Worm (Caenorhabditis elegans) whole organism, L1 larva: ENCODE measurements around the gene cest-5.1.
A peak's percentile ranks its signal among the peaks of the same experiment; 100 is the strongest.

Source experiments
- C34B4.2 ChIP-seq: sonication (generic microtip); optimal IDR thresholded peaks from 2 replicates; lab custom pipeline; 2017; ENCODE audit warnings: mild to moderate bottlenecking, missing genetic modification characterization, missing compliant biosample characterization
- Y116A8C.19 ChIP-seq: sonication (generic microtip); optimal IDR thresholded peaks from 2 replicates; lab custom pipeline; 2016; ENCODE audit warnings: missing compliant biosample characterization, missing genetic modification characterization, borderline replicate concordance
- aha-1 ChIP-seq: fragments of 150-350 bp; optimal IDR thresholded peaks from 2 replicates; lab custom pipeline; 2014; ENCODE audit warnings: missing biosample characterization, missing genetic modification characterization
- alr-1 ChIP-seq: fragments of 200-800 bp; sonication (Bioruptor generic); optimal IDR thresholded peaks from 2 replicates; lab custom pipeline; 2018; ENCODE audit warnings: borderline replicate concordance, mild to moderate bottlenecking, missing genetic modification characterization, missing compliant biosample characterization
- aly-2 ChIP-seq: fragments of 150-350 bp; optimal IDR thresholded peaks from 2 replicates; lab custom pipeline; 2014; ENCODE audit warnings: missing biosample characterization, missing genetic modification characterization
- ama-1 ChIP-seq: fragments of 150-350 bp; optimal IDR thresholded peaks from 2 replicates; lab custom pipeline; 2014
- blmp-1 ChIP-seq: fragments of 150-350 bp; optimal IDR thresholded peaks from 2 replicates; lab custom pipeline; 2014; ENCODE audit warnings: missing biosample characterization, missing genetic modification characterization
- ceh-88 ChIP-seq: fragments of 200-800 bp; sonication (Bioruptor generic); IDR thresholded peaks from 2 replicates; pipeline ENCODE4 v1.3.6; 2022; ENCODE audit warnings: missing genetic modification characterization, missing compliant biosample characterization
- ces-1 ChIP-seq: fragments of 150-350 bp; optimal IDR thresholded peaks from 2 replicates; lab custom pipeline; 2014; ENCODE audit warnings: missing biosample characterization, missing genetic modification reagents, missing genetic modification characterization
- dsc-1 ChIP-seq: sonication (generic microtip); optimal IDR thresholded peaks from 2 replicates; lab custom pipeline; 2016; ENCODE audit warnings: mild to moderate bottlenecking, missing genetic modification characterization, missing compliant biosample characterization
- egl-27 ChIP-seq, 2 experiments: fragments of 150-350 bp in 1 of 2; sonication (generic microtip); optimal IDR thresholded peaks; 3 replicates each; lab custom pipeline; 2017 to 2018; ENCODE audit warnings: missing biosample characterization in 2 of 2, missing genetic modification characterization in 2 of 2, missing genetic modification reagents in 2 of 2
- elt-2 ChIP-seq: sonication (generic microtip); optimal IDR thresholded peaks from 2 replicates; lab custom pipeline; 2016; ENCODE audit warnings: missing genetic modification characterization, mild to moderate bottlenecking, inconsistent platforms, missing compliant biosample characterization, missing genetic modification reagents
- elt-3 ChIP-seq, 6 experiments: fragments of 150-350 bp in 1 of 6; sonication (generic microtip); optimal IDR thresholded peaks; 2 replicates each; lab custom pipeline; 2017 to 2018; ENCODE audit warnings: missing biosample characterization in 6 of 6, missing genetic modification characterization in 6 of 6, inconsistent platforms in 1 of 6
- fkh-4 ChIP-seq: sonication (generic microtip); optimal IDR thresholded peaks from 2 replicates; lab custom pipeline; 2016; ENCODE audit warnings: missing compliant biosample characterization, missing genetic modification characterization, borderline replicate concordance
- fos-1 ChIP-seq: fragments of 150-350 bp; optimal IDR thresholded peaks from 2 replicates; lab custom pipeline; 2014; ENCODE audit warnings: missing biosample characterization, missing genetic modification characterization
- grh-1 ChIP-seq: fragments of 200-800 bp; sonication (Bioruptor generic); IDR thresholded peaks from 2 replicates; pipeline ENCODE4 v1.3.6; 2022; ENCODE audit warnings: missing genetic modification reagents, missing genetic modification characterization, missing compliant biosample characterization
- hpl-2 ChIP-seq: fragments of 150-350 bp; optimal IDR thresholded peaks from 2 replicates; lab custom pipeline; 2014; ENCODE audit warnings: missing biosample characterization, missing genetic modification reagents, missing genetic modification characterization
- lin-13 ChIP-seq: fragments of 150-350 bp; optimal IDR thresholded peaks from 2 replicates; lab custom pipeline; 2014; ENCODE audit warnings: missing biosample characterization, missing genetic modification reagents, missing genetic modification characterization
- lin-15B ChIP-seq: fragments of 150-350 bp; sonication (generic microtip); optimal IDR thresholded peaks from 3 replicates; lab custom pipeline; 2014; ENCODE audit warnings: missing biosample characterization, missing genetic modification characterization
- lin-39 ChIP-seq: fragments of 150-350 bp; optimal IDR thresholded peaks from 2 replicates; lab custom pipeline; 2014; ENCODE audit warnings: missing biosample characterization, missing genetic modification reagents, missing genetic modification characterization
- mef-2 ChIP-seq: fragments of 150-350 bp; optimal IDR thresholded peaks from 2 replicates; lab custom pipeline; 2014; ENCODE audit warnings: missing biosample characterization, missing genetic modification characterization
- nhr-11 ChIP-seq: fragments of 150-350 bp; optimal IDR thresholded peaks from 2 replicates; lab custom pipeline; 2014; ENCODE audit warnings: missing biosample characterization, missing genetic modification characterization
- nhr-20 ChIP-seq: sonication (generic microtip); optimal IDR thresholded peaks from 2 replicates; lab custom pipeline; 2016; ENCODE audit warnings: mild to moderate bottlenecking, missing genetic modification characterization, missing compliant biosample characterization
- nhr-77 ChIP-seq: fragments of 150-350 bp; optimal IDR thresholded peaks from 2 replicates; lab custom pipeline; 2014; ENCODE audit warnings: missing biosample characterization, missing genetic modification characterization
- nhr-84 ChIP-seq: sonication (generic microtip); optimal IDR thresholded peaks from 2 replicates; lab custom pipeline; 2017; ENCODE audit warnings: missing biosample characterization, missing genetic modification characterization
- nhr-85 ChIP-seq: sonication (generic microtip); peaks from one replicate; lab custom pipeline; 2016; ENCODE audit warnings: missing genetic modification characterization, inconsistent platforms, missing compliant biosample characterization
- pax-3 ChIP-seq: fragments of 200-800 bp; sonication (Bioruptor generic); optimal IDR thresholded peaks from 2 replicates; lab custom pipeline; 2018; ENCODE audit warnings: mild to moderate bottlenecking, missing genetic modification characterization, moderate library complexity, missing compliant biosample characterization
- pqm-1 ChIP-seq: sonication (generic microtip); optimal IDR thresholded peaks from 3 replicates; lab custom pipeline; 2017; ENCODE audit warnings: missing biosample characterization, missing genetic modification characterization
- skn-1 ChIP-seq: fragments of 150-350 bp; optimal IDR thresholded peaks from 2 replicates; lab custom pipeline; 2014; ENCODE audit warnings: missing biosample characterization, missing genetic modification characterization
- snpc-4 ChIP-seq: fragments of 150-350 bp; optimal IDR thresholded peaks from 2 replicates; lab custom pipeline; 2014; ENCODE audit warnings: missing biosample characterization, missing genetic modification characterization
- snu-23 ChIP-seq: sonication (generic microtip); optimal IDR thresholded peaks from 2 replicates; lab custom pipeline; 2016; ENCODE audit warnings: missing genetic modification characterization, missing compliant biosample characterization
- sptf-1 ChIP-seq: fragments of 150-350 bp; optimal IDR thresholded peaks from 2 replicates; lab custom pipeline; 2014; ENCODE audit warnings: missing biosample characterization, missing genetic modification characterization
- sup-37 ChIP-seq: fragments of 200-800 bp; sonication (Bioruptor generic); optimal IDR thresholded peaks from 2 replicates; lab custom pipeline; 2018; ENCODE audit warnings: mild to moderate bottlenecking, missing genetic modification characterization, missing compliant biosample characterization
- tbx-2 ChIP-seq: sonication (generic microtip); optimal IDR thresholded peaks from 2 replicates; lab custom pipeline; 2016; ENCODE audit warnings: missing genetic modification characterization, missing compliant biosample characterization
- tlp-1 ChIP-seq: fragments of 150-350 bp; optimal IDR thresholded peaks from 2 replicates; lab custom pipeline; 2014; ENCODE audit warnings: missing biosample characterization, missing genetic modification characterization
- unc-30 ChIP-seq: sonication (generic microtip); optimal IDR thresholded peaks from 2 replicates; lab custom pipeline; 2017; ENCODE audit warnings: missing biosample characterization, missing genetic modification characterization
- unc-62 ChIP-seq: fragments of 150-350 bp; optimal IDR thresholded peaks from 2 replicates; lab custom pipeline; 2014; ENCODE audit warnings: missing biosample characterization, missing genetic modification reagents, missing genetic modification characterization
- zip-4 ChIP-seq: fragments of 200-800 bp; sonication (Bioruptor generic); optimal IDR thresholded peaks from 2 replicates; lab custom pipeline; 2018; ENCODE audit warnings: mild to moderate bottlenecking, missing genetic modification characterization, moderate library complexity, missing compliant biosample characterization
- ztf-11 ChIP-seq, 2 experiments: sonication (generic microtip); optimal IDR thresholded peaks; 2 replicates each; lab custom pipeline; 2016 to 2017; ENCODE audit warnings: missing genetic modification characterization in 2 of 2, missing biosample characterization in 1 of 2, missing compliant biosample characterization in 1 of 2
- ztf-4 ChIP-seq: fragments of 150-350 bp; optimal IDR thresholded peaks from 2 replicates; lab custom pipeline; 2014; ENCODE audit warnings: missing biosample characterization, missing genetic modification characterization

cest-5.1 gene

DNA sequence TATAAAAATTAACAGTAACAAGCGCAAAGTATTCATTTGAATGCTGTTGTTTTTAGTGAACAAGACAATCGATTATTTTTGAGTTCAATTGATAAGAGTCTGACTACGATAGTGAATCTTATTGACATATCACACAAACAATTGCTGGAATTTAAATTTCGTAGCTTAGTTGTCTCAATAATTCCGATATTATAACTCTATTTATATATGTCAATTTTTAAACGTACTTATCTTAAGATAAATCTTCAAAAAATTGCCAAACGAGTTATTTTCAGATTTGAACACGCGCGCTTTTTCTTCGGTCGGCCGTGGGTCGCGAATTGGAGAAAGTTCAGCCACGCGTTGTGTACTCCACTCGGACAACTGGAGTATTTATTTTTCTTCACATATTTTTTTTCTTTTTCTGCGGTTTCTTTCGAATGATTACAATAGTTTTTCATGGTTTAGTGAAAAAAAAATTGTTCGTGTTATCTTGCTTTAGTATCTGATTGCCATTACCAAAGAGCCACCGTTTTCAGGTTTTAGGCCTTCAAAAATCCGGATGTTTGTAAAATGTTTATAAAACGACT, at the start of gene cest-5.1, which contains the start of gene C01B10.9 (continued):
- TF ChIP-seq hpl-2 (GFP tag; lab: Kevin White, UChicago), result no peak
- peak; percentile 30 for TF ChIP-seq sup-37 (GFP tag; lab: Kevin White, UChicago)
- peak; percentile 85 for TF ChIP-seq snu-23 (GFP tag; lab: Kevin White, UChicago)
- TF ChIP-seq nhr-11 (tag; lab: Kevin White, UChicago), result peak; percentile 3
- peak; percentile 88 for TF ChIP-seq dsc-1 (tag; lab: Kevin White, UChicago)
- TF ChIP-seq aly-2 (tag; lab: Kevin White, UChicago), result no peak
- peak; percentile 62 for TF ChIP-seq lin-15B (tag; lab: Kevin White, UChicago)
- TF ChIP-seq pqm-1 (tag; lab: Kevin White, UChicago), result no peak
- TF ChIP-seq mef-2 (tag; lab: Kevin White, UChicago), result no peak
- TF ChIP-seq tbx-2 (tag; lab: Kevin White, UChicago), result peak; percentile 90
- peak; percentile 66 for TF ChIP-seq lin-39 (tag; lab: Kevin White, UChicago)
- peak; percentile 77 for TF ChIP-seq skn-1 (tag; lab: Kevin White, UChicago)
- TF ChIP-seq unc-62 (GFP tag; lab: Kevin White, UChicago), result no peak
- peak in 1 of 2 experiments; percentile 90 for TF ChIP-seq ztf-11 (tag; optimal IDR thresholded peaks at IDR 0.05; lab: Kevin White, UChicago)
- TF ChIP-seq blmp-1, result peak; percentile 51
- peak; percentile 91 for TF ChIP-seq fkh-4 (tag; lab: Kevin White, UChicago)
- TF ChIP-seq ceh-88 (GFP tag; lab: Robert Waterston, UW), result peak; percentile 70
- TF ChIP-seq alr-1 (tag; lab: Kevin White, UChicago), result no peak
- TF ChIP-seq ztf-4 (tag; lab: Kevin White, UChicago), result no peak
- no peak for TF ChIP-seq C34B4.2 (tag; lab: Kevin White, UChicago)
- TF ChIP-seq nhr-77 (tag; lab: Kevin White, UChicago), result peak; percentile 36
- TF ChIP-seq nhr-20 (tag; lab: Kevin White, UChicago), result peak; percentile 80
- no peak for TF ChIP-seq aha-1 (tag; lab: Kevin White, UChicago)
- TF ChIP-seq nhr-84 (tag; lab: Kevin White, UChicago), result no peak
- TF ChIP-seq tlp-1 (tag; lab: Kevin White, UChicago), result no peak
- no peak for TF ChIP-seq sptf-1 (tag; lab: Kevin White, UChicago)
- TF ChIP-seq elt-2 (tag; lab: Kevin White, UChicago), result peak; percentile 67
- TF ChIP-seq ama-1 (lab: Kevin White, UChicago), result no peak
- TF ChIP-seq unc-30 (tag; lab: Kevin White, UChicago), result no peak
- TF ChIP-seq lin-13 (GFP tag; lab: Kevin White, UChicago), result peak; percentile 42
- peak; percentile 48 for TF ChIP-seq zip-4 (GFP tag; lab: Kevin White, UChicago)
- TF ChIP-seq pax-3, result peak; percentile 86
- TF ChIP-seq grh-1, result peak; percentile 57; the same call in 1 of the 2 replicates

DNA sequence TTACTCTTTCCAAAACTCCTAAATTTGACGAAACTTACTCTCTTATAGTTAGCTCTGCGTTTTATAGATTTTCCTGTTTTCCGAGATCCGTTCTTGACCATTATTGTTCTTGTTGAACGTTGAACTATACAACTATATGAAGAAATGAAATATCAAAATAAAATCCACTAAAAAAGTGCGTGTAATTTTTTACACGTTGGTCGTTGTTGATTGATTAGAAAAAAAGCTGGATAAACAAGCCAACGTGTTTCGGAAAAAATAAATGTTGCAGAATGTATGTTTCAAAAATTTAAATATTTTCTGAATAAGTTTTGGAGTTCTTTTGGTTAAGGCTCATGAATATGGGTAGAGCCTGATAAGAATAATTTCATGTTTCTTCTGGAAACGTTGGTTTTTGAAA, 36.3 kb upstream of the cest-5.1 start, which contains the start of gene Y73B6A.1:
Gene Y73B6A.1 (minus strand): TSS at position 101 of the 400 bp plus-strand sequence.
- TF ChIP-seq lin-39 (tag; lab: Kevin White, UChicago), result no peak
- TF ChIP-seq tlp-1 (tag; lab: Kevin White, UChicago), result no peak
- TF ChIP-seq egl-27 (tag; optimal IDR thresholded peaks at IDR 0.05; lab: Kevin White, UChicago), result no peak
- no peak for TF ChIP-seq aha-1 (tag; lab: Kevin White, UChicago)
- no peak for TF ChIP-seq grh-1
- TF ChIP-seq ztf-11 (tag; optimal IDR thresholded peaks at IDR 0.05; lab: Kevin White, UChicago), result no peak
- TF ChIP-seq nhr-85 (tag; lab: Kevin White, UChicago), result no peak
- no peak for TF ChIP-seq snu-23 (GFP tag; lab: Kevin White, UChicago)
- no peak for TF ChIP-seq ces-1 (GFP tag; lab: Kevin White, UChicago)
- no peak for TF ChIP-seq blmp-1
- TF ChIP-seq Y116A8C.19 (tag; lab: Kevin White, UChicago), result no peak
- TF ChIP-seq elt-3 (tag; optimal IDR thresholded peaks at IDR 0.05; lab: Kevin White, UChicago), result no peak

DNA sequence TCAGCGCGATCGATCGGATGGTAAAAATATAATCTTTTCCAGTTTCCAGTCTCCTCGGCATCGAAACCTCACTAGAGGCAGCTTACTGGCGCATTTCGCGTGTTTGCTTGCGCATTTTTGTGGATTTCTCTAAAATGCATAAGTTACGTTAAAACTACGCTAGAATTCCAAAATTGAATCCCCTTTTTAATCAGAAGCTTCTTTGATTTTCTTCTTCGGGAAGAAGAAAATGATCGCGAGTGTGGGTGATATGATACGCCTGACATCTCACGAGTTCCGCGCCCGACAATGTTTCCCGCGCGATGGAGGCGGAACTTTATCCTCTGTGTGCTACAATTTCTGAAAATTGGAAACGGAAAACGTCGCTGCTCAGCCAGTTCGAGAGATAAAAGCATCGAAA, 32.8 kb upstream of the cest-5.1 start:
- TF ChIP-seq snpc-4, result peak; percentile 31
- no peak for TF ChIP-seq nhr-77 (tag; lab: Kevin White, UChicago)
- TF ChIP-seq fos-1, result no peak
